Worm (Caenorhabditis elegans): Measurements from ENCODE around the gene srw-63.

Gene srw-63

ce11 chrIV:14032620-14033501 is 17.1 kb upstream of the srw-63 start:
- TF ChIP-seq Y5F2A.4 (GFP tag; optimal IDR thresholded peaks at IDR 0.05) (peak; percentile 17), nhr-28 (tag; optimal IDR thresholded peaks at IDR 0.05) (peak; percentile 49), php-3 (GFP tag; IDR thresholded peaks at IDR 0.05) (no peak), mdt-29 (GFP tag; IDR thresholded peaks at IDR 0.05) (peak; percentile 98), pqm-1 (tag; optimal IDR thresholded peaks at IDR 0.05) (no peak), saeg-2 (GFP tag; IDR thresholded peaks at IDR 0.05) (peak; percentile 81), zip-2 (tag; optimal IDR thresholded peaks at IDR 0.05) (no peak), nhr-76 (tag; optimal IDR thresholded peaks at IDR 0.05) (no peak), mep-1 (tag; optimal IDR thresholded peaks at IDR 0.05) (no peak), fos-1 (tag; optimal IDR thresholded peaks at IDR 0.05) (no peak), F37D6.2 (tag; optimal IDR thresholded peaks at IDR 0.05) (peak; percentile 84), daf-16 (GFP tag; optimal IDR thresholded peaks at IDR 0.05) (peak in 1 of 2 experiments; percentile 30), daf-16 (tag; optimal IDR thresholded peaks at IDR 0.05) (peak; percentile 67), lin-1 (GFP tag; IDR thresholded peaks at IDR 0.05) (0 out of 2 replicates have a peak, but pooled peaks have one; percentile 4), F49E8.2 (tag; optimal IDR thresholded peaks at IDR 0.05; ENCODE audit: borderline replicate concordance) (no peak), set-16 (GFP tag; IDR thresholded peaks at IDR 0.05) (no peak; the same call in 1 of the 2 replicates), nhr-237 (tag; optimal IDR thresholded peaks at IDR 0.05) (no peak), D1046.2 (GFP tag; IDR thresholded peaks at IDR 0.05) (no peak), daf-8 (GFP tag; IDR thresholded peaks at IDR 0.05) (no peak), Y75B8A.6 (GFP tag; IDR thresholded peaks at IDR 0.05) (no peak), fkh-10 (GFP tag; optimal IDR thresholded peaks at IDR 0.05) (no peak), snpc-4 (tag; optimal IDR thresholded peaks at IDR 0.05) (no peak), tag-97 (GFP tag; IDR thresholded peaks at IDR 0.05) (no peak), ceh-28 (tag; optimal IDR thresholded peaks at IDR 0.05) (peak; percentile 27), lin-39 (tag; optimal IDR thresholded peaks at IDR 0.05) (no peak), nhr-48 (tag; optimal IDR thresholded peaks at IDR 0.05) (peak; percentile 94), skn-1 (tag; optimal IDR thresholded peaks at IDR 0.05) (no peak), T20F7.1 (GFP tag; optimal IDR thresholded peaks at IDR 0.05) (peak; percentile 69), ces-1 (GFP tag; optimal IDR thresholded peaks at IDR 0.05) (no peak), mdl-1 (tag; optimal IDR thresholded peaks at IDR 0.05) (peak in 1 of 2 experiments; percentile 12), ZK337.2 (GFP tag; IDR thresholded peaks at IDR 0.05) (no peak), spr-1 (tag; optimal IDR thresholded peaks at IDR 0.05) (peak; percentile 77), hif-1 (tag; optimal IDR thresholded peaks at IDR 0.05) (peak; percentile 25 to 58), daf-12 (tag; optimal IDR thresholded peaks at IDR 0.05) (no peak), cey-2 (tag; optimal IDR thresholded peaks at IDR 0.05; ENCODE audit: borderline replicate concordance, insufficient read depth) (no peak), daf-19 (GFP tag; conservative IDR thresholded peaks at IDR 0.05) (peak; percentile 73; the same call in 1 of the 2 replicates), zag-1 (tag; optimal IDR thresholded peaks at IDR 0.05) (no peak), unc-62 (GFP tag; optimal IDR thresholded peaks at IDR 0.05 in 1 of 2) (peak in 1 of 2 experiments; percentile 98), unc-62 (tag; optimal IDR thresholded peaks at IDR 0.05) (no peak), nhr-111 (GFP tag; optimal IDR thresholded peaks at IDR 0.05) (no peak), attf-4 (tag; optimal IDR thresholded peaks at IDR 0.05) (no peak), dmd-8 (GFP tag; IDR thresholded peaks at IDR 0.05) (no peak), lin-15B (tag; optimal IDR thresholded peaks at IDR 0.05) (no peak), nhr-6 (tag; optimal IDR thresholded peaks at IDR 0.05) (peak; percentile 23), hmg-1.1 (GFP tag; IDR thresholded peaks at IDR 0.05) (0 out of 2 replicates have a peak, but pooled peaks have one; percentile 66), snpc-1.2 (GFP tag; IDR thresholded peaks at IDR 0.05) (peak; percentile 60), egl-27 (tag; optimal IDR thresholded peaks at IDR 0.05) (no peak), mxl-3 (GFP tag; optimal IDR thresholded peaks at IDR 0.05) (peak; percentile 6), F10B5.3 (tag; optimal IDR thresholded peaks at IDR 0.05) (no peak), egl-43 (GFP tag; IDR thresholded peaks at IDR 0.05) (no peak), F26F4.8 (GFP tag; conservative IDR thresholded peaks at IDR 0.05) (no peak)

Data from whole organism, L4 larva.